Worm (Caenorhabditis elegans) whole organism, L4 larva: Measurements from ENCODE around the gene degl-1.

ENCODE experiments used
- ZK546.5 ChIP-seq, 2 experiments: sonication (generic microtip); optimal IDR thresholded peaks; 2 replicates each; lab custom pipeline; 2017; ENCODE audit warnings: missing biosample characterization in 2 of 2, missing genetic modification characterization in 2 of 2
- ama-1 ChIP-seq: fragments of 150-350 bp; optimal IDR thresholded peaks from 2 replicates; lab custom pipeline; 2014; ENCODE audit warnings: inconsistent platforms, mixed read lengths
- ceh-28 ChIP-seq: fragments of 150-350 bp; optimal IDR thresholded peaks from 2 replicates; lab custom pipeline; 2014; ENCODE audit warnings: missing biosample characterization, missing genetic modification reagents, missing genetic modification characterization
- ces-1 ChIP-seq: fragments of 150-350 bp; sonication (generic microtip); optimal IDR thresholded peaks from 4 replicates; lab custom pipeline; 2014; ENCODE audit warnings: missing biosample characterization, missing genetic modification reagents, missing genetic modification characterization
- fkh-10 ChIP-seq: fragments of 150-350 bp; optimal IDR thresholded peaks from 2 replicates; lab custom pipeline; 2014; ENCODE audit warnings: missing biosample characterization, missing genetic modification reagents, missing genetic modification characterization
- fos-1 ChIP-seq: fragments of 150-350 bp; optimal IDR thresholded peaks from 2 replicates; lab custom pipeline; 2014; ENCODE audit warnings: missing biosample characterization, missing genetic modification characterization
- jun-1 ChIP-seq: fragments of 150-350 bp; optimal IDR thresholded peaks from 2 replicates; lab custom pipeline; 2014; ENCODE audit warnings: missing biosample characterization, missing genetic modification reagents, missing genetic modification characterization
- lin-13 ChIP-seq: fragments of 150-350 bp; optimal IDR thresholded peaks from 2 replicates; lab custom pipeline; 2014; ENCODE audit warnings: missing biosample characterization, missing genetic modification reagents, missing genetic modification characterization
- lin-39 ChIP-seq: fragments of 150-350 bp; optimal IDR thresholded peaks from 2 replicates; lab custom pipeline; 2014; ENCODE audit warnings: missing biosample characterization, missing genetic modification reagents, missing genetic modification characterization
- lir-3 ChIP-seq: sonication (generic microtip); optimal IDR thresholded peaks from 2 replicates; lab custom pipeline; 2016; ENCODE audit warnings: mild to moderate bottlenecking, missing genetic modification characterization, missing compliant biosample characterization
- madf-5 ChIP-seq, 2 experiments: fragments of 200-800 bp; sonication (Bioruptor generic); IDR thresholded peaks; 2 replicates each; pipeline ENCODE4 v1.3.6; 2022; ENCODE audit warnings: missing compliant biosample characterization in 2 of 2, missing genetic modification characterization in 2 of 2
- nhr-41 ChIP-seq: fragments of 200-800 bp; sonication (Bioruptor generic); IDR thresholded peaks from 2 replicates; pipeline ENCODE4 v1.3.6; 2022; ENCODE audit warnings: missing genetic modification reagents, missing genetic modification characterization, missing compliant biosample characterization
- skn-1 ChIP-seq: fragments of 150-350 bp; optimal IDR thresholded peaks from 2 replicates; lab custom pipeline; 2014; ENCODE audit warnings: missing biosample characterization, missing genetic modification characterization

DNA sequence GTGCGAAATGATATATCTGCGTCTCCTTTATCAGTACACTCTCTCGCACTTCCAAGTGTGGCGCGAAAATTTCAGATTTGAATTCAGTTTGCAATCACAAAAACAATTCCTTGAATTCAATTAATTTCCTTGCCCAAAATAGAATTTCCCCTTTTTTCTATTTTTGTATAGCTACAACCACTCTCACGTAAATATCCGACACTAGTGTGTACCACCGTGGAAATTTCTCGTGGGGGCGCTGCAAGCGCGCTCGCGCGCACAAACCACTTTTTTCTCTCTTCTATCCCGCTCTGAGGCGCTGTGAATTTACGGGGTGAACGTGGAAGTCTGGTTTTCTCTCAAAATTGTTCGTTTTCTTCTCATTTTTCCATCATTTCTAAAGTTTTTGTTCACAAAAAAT lies 10.3 kb upstream of the degl-1 start, which contains the start of gene Y57G11C.8:
- no peak for TF ChIP-seq ama-1 (lab: Kevin White, UChicago)
- TF ChIP-seq ceh-28 (tag; lab: Kevin White, UChicago) = no peak
- no peak for TF ChIP-seq lir-3 (tag; lab: Kevin White, UChicago)
- no peak for TF ChIP-seq lin-13 (GFP tag; lab: Kevin White, UChicago)
- no peak for TF ChIP-seq madf-5 (GFP tag; IDR thresholded peaks at IDR 0.05; lab: Robert Waterston, UW)
- no peak for TF ChIP-seq skn-1 (tag; lab: Kevin White, UChicago)
- no peak for TF ChIP-seq ces-1 (GFP tag; lab: Kevin White, UChicago)
- no peak for TF ChIP-seq fos-1 (tag; lab: Kevin White, UChicago)
- no peak for TF ChIP-seq ZK546.5 (tag; optimal IDR thresholded peaks at IDR 0.05; lab: Kevin White, UChicago)
- no peak for TF ChIP-seq jun-1 (tag; lab: Kevin White, UChicago)
- no peak for TF ChIP-seq nhr-41 (GFP tag; lab: Robert Waterston, UW)
- no peak for TF ChIP-seq fkh-10 (GFP tag; lab: Kevin White, UChicago)
- no peak for TF ChIP-seq lin-39 (tag; lab: Kevin White, UChicago)
